Worm (Caenorhabditis elegans) whole organism, L4 larva: ENCODE results near the gene T12D8.5.

Experiments
- F44E2.7 ChIP-seq: fragments of 200-800 bp; sonication (Bioruptor generic); IDR thresholded peaks from 2 replicates; pipeline ENCODE4 v2.1.2; 2022; ENCODE audit warnings: missing genetic modification characterization, missing compliant biosample characterization
- R02D3.7 ChIP-seq: fragments of 150-350 bp; sonication (generic microtip); optimal IDR thresholded peaks from 3 replicates; lab custom pipeline; 2014; ENCODE audit warnings: missing biosample characterization, missing genetic modification characterization
- T26A8.4 ChIP-seq: fragments of 200-800 bp; sonication (Bioruptor generic); IDR thresholded peaks from 2 replicates; pipeline ENCODE4 v1.3.6; 2022; ENCODE audit warnings: missing genetic modification characterization, missing compliant biosample characterization
- aha-1 ChIP-seq: fragments of 150-350 bp; peaks from one replicate; lab custom pipeline; 2014; ENCODE audit warnings: missing biosample characterization, missing genetic modification characterization
- aly-2 ChIP-seq: sonication (generic microtip); optimal IDR thresholded peaks from 2 replicates; lab custom pipeline; 2018; ENCODE audit warnings: missing biosample characterization, missing genetic modification characterization
- ceh-28 ChIP-seq: fragments of 150-350 bp; optimal IDR thresholded peaks from 2 replicates; lab custom pipeline; 2014; ENCODE audit warnings: missing biosample characterization, missing genetic modification reagents, missing genetic modification characterization
- ceh-32 ChIP-seq: sonication (generic microtip); optimal IDR thresholded peaks from 2 replicates; lab custom pipeline; 2016; ENCODE audit warnings: mild to moderate bottlenecking, missing genetic modification characterization, missing compliant biosample characterization; ENCODE audit not compliant: poor library complexity
- ces-1 ChIP-seq: fragments of 150-350 bp; sonication (generic microtip); optimal IDR thresholded peaks from 4 replicates; lab custom pipeline; 2014; ENCODE audit warnings: missing biosample characterization, missing genetic modification reagents, missing genetic modification characterization
- daf-12 ChIP-seq: fragments of 150-350 bp; optimal IDR thresholded peaks from 2 replicates; lab custom pipeline; 2014; ENCODE audit warnings: missing biosample characterization, missing genetic modification reagents, missing genetic modification characterization
- daf-19 ChIP-seq: fragments of 200-800 bp; sonication (Bioruptor generic); conservative IDR thresholded peaks from 2 replicates; pipeline ENCODE4 v1.3.6; 2022; ENCODE audit warnings: missing genetic modification characterization, missing compliant biosample characterization
- dmd-8 ChIP-seq: fragments of 200-800 bp; sonication (Bioruptor generic); IDR thresholded peaks from 2 replicates; pipeline ENCODE4 v1.3.6; 2022; ENCODE audit warnings: missing genetic modification characterization, missing compliant biosample characterization
- dmd-9 ChIP-seq: fragments of 200-800 bp; sonication (Bioruptor generic); IDR thresholded peaks from 2 replicates; pipeline ENCODE4 v1.3.6; 2022; ENCODE audit warnings: missing genetic modification reagents, missing genetic modification characterization, missing compliant biosample characterization
- dpl-1 ChIP-seq: fragments of 150-350 bp; optimal IDR thresholded peaks from 2 replicates; lab custom pipeline; 2014; ENCODE audit warnings: missing biosample characterization, missing genetic modification reagents, missing genetic modification characterization
- dve-1 ChIP-seq: sonication (generic microtip); optimal IDR thresholded peaks from 2 replicates; lab custom pipeline; 2017; ENCODE audit warnings: antibody characterized with exemption, mild to moderate bottlenecking, missing genetic modification characterization, missing compliant biosample characterization; ENCODE audit not compliant: insufficient read depth
- egl-43 ChIP-seq: fragments of 200-800 bp; sonication (Bioruptor generic); IDR thresholded peaks from 2 replicates; pipeline ENCODE4 v1.3.6; 2022; ENCODE audit warnings: missing genetic modification reagents, missing genetic modification characterization, missing compliant biosample characterization
- hlh-11 ChIP-seq: fragments of 200-800 bp; sonication (Bioruptor generic); optimal IDR thresholded peaks from 2 replicates; lab custom pipeline; 2018; ENCODE audit warnings: mild to moderate bottlenecking, missing genetic modification characterization, missing compliant biosample characterization
- hlh-30 ChIP-seq: sonication (generic microtip); optimal IDR thresholded peaks from 2 replicates; lab custom pipeline; 2017; ENCODE audit warnings: antibody characterized with exemption, mild to moderate bottlenecking, missing genetic modification characterization, missing compliant biosample characterization; ENCODE audit not compliant: insufficient read depth
- lin-13 ChIP-seq: fragments of 150-350 bp; optimal IDR thresholded peaks from 2 replicates; lab custom pipeline; 2014; ENCODE audit warnings: missing biosample characterization, missing genetic modification reagents, missing genetic modification characterization
- lsy-2 ChIP-seq, 2 experiments: fragments of 150-350 bp in 1 of 2; sonication (generic microtip) in 1 of 2; optimal IDR thresholded peaks; 2 replicates each; lab custom pipeline; 2014 to 2017; ENCODE audit warnings: missing biosample characterization in 2 of 2, missing genetic modification characterization in 2 of 2
- mdl-1 ChIP-seq, 2 experiments: fragments of 150-350 bp in 1 of 2; sonication (generic microtip) in 1 of 2; optimal IDR thresholded peaks; 2 replicates each; lab custom pipeline; 2014 to 2017; ENCODE audit warnings: missing biosample characterization in 2 of 2, missing genetic modification characterization in 2 of 2
- mes-2 ChIP-seq: sonication (generic microtip); optimal IDR thresholded peaks from 2 replicates; lab custom pipeline; 2016; ENCODE audit warnings: missing genotype, mild to moderate bottlenecking, missing genetic modification characterization, missing compliant biosample characterization; ENCODE audit not compliant: poor library complexity, severe bottlenecking
- nhr-10 ChIP-seq: fragments of 150-350 bp; optimal IDR thresholded peaks from 2 replicates; lab custom pipeline; 2014; ENCODE audit warnings: missing biosample characterization, missing genetic modification characterization
- nhr-102 ChIP-seq: sonication (generic microtip); optimal IDR thresholded peaks from 2 replicates; lab custom pipeline; 2016; ENCODE audit warnings: mild to moderate bottlenecking, missing genetic modification characterization, moderate library complexity, missing compliant biosample characterization
- nhr-111 ChIP-seq: fragments of 200-800 bp; sonication (Bioruptor generic); optimal IDR thresholded peaks from 2 replicates; lab custom pipeline; 2018; ENCODE audit warnings: mild to moderate bottlenecking, missing genetic modification characterization, missing compliant biosample characterization
- nhr-41 ChIP-seq: fragments of 200-800 bp; sonication (Bioruptor generic); IDR thresholded peaks from 2 replicates; pipeline ENCODE4 v1.3.6; 2022; ENCODE audit warnings: missing genetic modification reagents, missing genetic modification characterization, missing compliant biosample characterization
- nhr-6 ChIP-seq: fragments of 150-350 bp; optimal IDR thresholded peaks from 2 replicates; lab custom pipeline; 2014; ENCODE audit warnings: missing biosample characterization, missing genetic modification characterization
- php-3 ChIP-seq: fragments of 200-800 bp; sonication (Bioruptor generic); IDR thresholded peaks from 2 replicates; pipeline ENCODE4 v1.3.6; 2022; ENCODE audit warnings: missing genetic modification reagents, missing genetic modification characterization, missing compliant biosample characterization
- set-16 ChIP-seq: fragments of 200-800 bp; sonication (Bioruptor generic); IDR thresholded peaks from 2 replicates; pipeline ENCODE4 v1.3.6; 2022; ENCODE audit warnings: missing genetic modification reagents, missing genetic modification characterization, missing compliant biosample characterization
- spr-3 ChIP-seq: fragments of 200-800 bp; sonication (Bioruptor generic); optimal IDR thresholded peaks from 2 replicates; lab custom pipeline; 2018; ENCODE audit warnings: mild to moderate bottlenecking, missing genetic modification characterization, missing compliant biosample characterization
- tag-97 ChIP-seq: fragments of 200-800 bp; sonication (Bioruptor generic); IDR thresholded peaks from 2 replicates; pipeline ENCODE4 v1.3.6; 2022; ENCODE audit warnings: missing genetic modification characterization, missing compliant biosample characterization
- unc-39 ChIP-seq: sonication (generic microtip); optimal IDR thresholded peaks from 2 replicates; lab custom pipeline; 2017; ENCODE audit warnings: missing biosample characterization, missing genetic modification characterization
- zag-1 ChIP-seq: fragments of 150-350 bp; optimal IDR thresholded peaks from 2 replicates; lab custom pipeline; 2014; ENCODE audit warnings: missing biosample characterization, missing genetic modification characterization
- zip-2 ChIP-seq: fragments of 150-350 bp; optimal IDR thresholded peaks from 2 replicates; lab custom pipeline; 2014; ENCODE audit warnings: missing biosample characterization, missing genetic modification characterization

Gene T12D8.5

DNA sequence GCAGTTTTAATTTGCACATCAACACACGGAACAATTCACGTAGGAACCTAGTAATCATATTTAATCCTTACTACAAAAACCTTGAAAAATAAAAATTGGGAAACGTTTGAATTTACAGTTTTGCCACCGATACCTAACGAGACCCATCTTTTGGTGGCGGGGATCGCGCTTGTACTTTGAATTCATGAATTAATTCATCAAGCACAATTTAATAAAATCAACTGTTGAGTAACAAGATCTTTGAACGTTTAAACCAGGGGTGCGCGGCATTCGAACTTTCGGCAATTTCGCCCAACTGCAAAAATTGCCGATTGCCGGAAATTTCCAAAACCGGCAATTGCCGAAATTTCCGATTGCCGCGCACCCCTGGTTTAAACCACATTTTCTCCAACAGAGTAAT lies 30.1 kb upstream of the T12D8.5 start:
- TF ChIP-seq ceh-28 (tag; lab: Kevin White, UChicago) = no peak
- TF ChIP-seq egl-43 = peak; percentile 41; the same call in 1 of the 2 replicates
- no peak for TF ChIP-seq daf-19 (GFP tag; lab: Robert Waterston, UW)
- TF ChIP-seq, all 104 proteins: peak for 1

DNA sequence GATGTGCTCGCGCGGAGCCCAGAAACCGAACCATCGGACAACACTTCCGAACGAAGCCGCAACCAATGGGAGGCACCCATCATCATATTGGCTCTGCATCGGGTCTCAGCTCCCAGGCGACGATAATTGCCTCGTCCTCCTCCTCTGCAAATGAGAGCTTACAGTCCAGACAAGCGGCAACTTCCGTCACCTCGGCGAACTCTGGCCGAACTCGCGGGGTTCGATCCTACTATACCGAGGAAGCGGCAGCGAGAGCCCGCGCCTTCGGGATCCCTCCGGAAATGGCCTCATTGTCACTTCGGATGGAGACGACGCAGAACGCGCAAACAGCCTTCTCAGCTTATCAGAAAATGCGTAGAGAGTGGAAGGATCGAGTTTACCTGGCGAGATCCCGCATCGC lies 28.4 kb upstream of the T12D8.5 start:
- TF ChIP-seq set-16 (GFP tag; lab: Robert Waterston, UW) = peak; percentile 89
- no peak for TF ChIP-seq ceh-32 (tag; lab: Kevin White, UChicago)
- no peak for TF ChIP-seq R02D3.7 (tag; lab: Kevin White, UChicago)

DNA sequence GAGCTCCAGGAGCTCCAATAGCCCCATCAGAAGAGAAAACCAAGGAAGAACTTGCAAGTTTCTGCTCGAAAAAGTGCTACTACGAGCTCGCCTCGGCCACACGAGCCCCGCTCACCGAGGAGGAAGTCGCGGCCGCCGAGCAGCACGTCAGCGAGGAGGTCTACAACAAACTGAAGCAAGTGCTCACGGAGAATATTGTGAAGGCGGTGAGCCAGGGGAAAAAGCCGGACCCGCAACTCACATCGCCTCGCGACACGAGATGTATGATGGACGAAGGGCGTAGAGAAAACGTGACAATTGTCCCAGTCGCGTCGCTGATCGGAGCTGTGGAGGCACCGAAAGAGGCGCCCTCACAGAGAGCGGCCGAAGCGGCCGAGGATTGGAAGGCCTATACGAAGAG lies 26.1 kb upstream of the T12D8.5 start:
- TF ChIP-seq R02D3.7 (tag; lab: Kevin White, UChicago) = no peak
- 0 out of 2 replicates have a peak, but pooled peaks have one; percentile 6 for TF ChIP-seq F44E2.7 (GFP tag; lab: Robert Waterston, UW)
- TF ChIP-seq set-16 (GFP tag; lab: Robert Waterston, UW) = peak; percentile 77

DNA sequence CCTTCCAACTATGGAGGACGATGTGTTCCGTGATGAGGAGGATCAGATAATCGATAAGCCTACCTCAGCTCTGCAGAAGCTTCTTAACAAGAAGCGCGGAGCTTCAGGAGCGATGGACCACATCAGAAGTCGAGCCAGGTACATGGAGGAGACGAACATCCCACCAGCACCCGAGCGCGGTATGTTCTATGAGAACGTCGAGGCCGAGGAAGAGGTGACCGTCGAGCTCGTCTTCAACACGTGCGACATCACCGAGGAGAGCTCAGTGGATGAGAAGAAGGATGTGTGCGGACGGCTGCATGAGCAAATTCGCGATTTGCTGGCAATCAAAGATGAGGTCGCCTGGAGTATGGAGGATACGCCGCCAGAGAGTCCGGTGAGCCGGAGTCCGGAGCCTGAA lies 25.4 kb upstream of the T12D8.5 start:
- no peak for TF ChIP-seq spr-3 (GFP tag; lab: Kevin White, UChicago)
- no peak for TF ChIP-seq T26A8.4 (GFP tag; lab: Robert Waterston, UW)
- TF ChIP-seq egl-43 = no peak
- TF ChIP-seq dve-1 (tag; lab: Kevin White, UChicago) = no peak
- TF ChIP-seq ceh-28 (tag; lab: Kevin White, UChicago) = no peak
- 0 out of 2 replicates have a peak, but pooled peaks have one; percentile 26 for TF ChIP-seq php-3 (GFP tag; lab: Robert Waterston, UW)
- TF ChIP-seq daf-12 (tag; lab: Kevin White, UChicago) = no peak
- no peak for TF ChIP-seq dpl-1 (GFP tag; lab: Kevin White, UChicago)
- no peak for TF ChIP-seq lin-13 (GFP tag; lab: Kevin White, UChicago)
- no peak for TF ChIP-seq dmd-9 (GFP tag; lab: Robert Waterston, UW)
- no peak for TF ChIP-seq ces-1 (GFP tag; lab: Kevin White, UChicago)
- TF ChIP-seq tag-97 (GFP tag; lab: Robert Waterston, UW) = no peak
- TF ChIP-seq nhr-111 (GFP tag; lab: Kevin White, UChicago) = no peak
- TF ChIP-seq nhr-41 (GFP tag; lab: Robert Waterston, UW) = no peak
- no peak for TF ChIP-seq aly-2 (tag; lab: Kevin White, UChicago)
- no peak for TF ChIP-seq zip-2
- no peak for TF ChIP-seq lsy-2 (tag; optimal IDR thresholded peaks at IDR 0.05; lab: Kevin White, UChicago)
- no peak for TF ChIP-seq unc-39 (tag; lab: Kevin White, UChicago)
- no peak for TF ChIP-seq mes-2
- TF ChIP-seq aha-1 = peak; percentile 91
- no peak for TF ChIP-seq hlh-30 (tag; lab: Kevin White, UChicago)
- no peak for TF ChIP-seq nhr-102 (tag; lab: Kevin White, UChicago)
- TF ChIP-seq nhr-6 (tag; lab: Kevin White, UChicago) = no peak
- no peak for TF ChIP-seq nhr-10 (tag; lab: Kevin White, UChicago)
- TF ChIP-seq dmd-8 (GFP tag; lab: Robert Waterston, UW) = no peak
- TF ChIP-seq set-16 (GFP tag; lab: Robert Waterston, UW) = peak; percentile 39; the same call in 1 of the 2 replicates
- no peak for TF ChIP-seq zag-1

DNA sequence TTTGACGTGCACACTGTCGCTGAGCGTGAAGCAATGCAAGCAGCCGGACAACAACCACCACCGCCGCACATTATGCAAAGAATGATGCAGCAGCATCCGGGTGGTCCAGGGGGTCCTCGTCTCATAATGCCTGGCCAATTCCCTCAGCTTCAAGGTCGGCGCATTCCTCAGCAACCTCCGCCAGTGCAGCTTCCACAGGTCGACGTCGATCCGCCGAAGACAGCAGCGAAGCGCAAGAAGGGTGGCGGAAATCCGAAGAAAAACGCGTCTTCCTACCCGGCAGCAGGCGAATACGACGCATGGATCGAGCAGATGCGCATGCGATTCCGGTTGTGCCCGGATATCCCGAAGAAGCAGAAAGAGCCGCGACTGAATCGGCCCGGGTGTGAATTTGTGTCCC lies 24.8 kb upstream of the T12D8.5 start:
- no peak for TF ChIP-seq mdl-1 (tag; optimal IDR thresholded peaks at IDR 0.05; lab: Kevin White, UChicago)
- TF ChIP-seq hlh-11 (tag; lab: Kevin White, UChicago) = no peak
- peak; percentile 94 for TF ChIP-seq set-16 (GFP tag; lab: Robert Waterston, UW)
